Worm (Caenorhabditis elegans): ENCODE measurements around the gene F14H12.6.

DNA sequence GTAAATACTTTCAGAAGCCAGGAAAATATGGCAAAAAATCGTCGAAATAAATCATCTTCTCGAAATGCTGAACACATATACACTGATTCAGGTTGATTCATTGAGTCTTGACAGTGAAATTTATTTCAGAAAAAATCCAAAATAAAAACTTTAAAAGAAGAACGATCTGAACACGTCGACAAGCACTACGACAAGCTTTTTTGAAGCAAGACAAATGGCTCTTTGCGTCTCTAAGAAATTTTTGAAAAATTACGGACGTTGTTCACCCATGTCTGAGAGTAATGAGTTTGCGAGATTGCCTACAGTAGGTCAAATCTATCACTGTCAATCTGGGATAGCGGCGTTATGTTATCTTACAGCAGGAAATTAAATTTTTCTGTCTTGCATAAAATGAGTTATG, 19.4 kb upstream of the F14H12.6 start, which contains the start of gene R160.2:
- no peak for TF ChIP-seq ces-1 (GFP tag; optimal IDR thresholded peaks at IDR 0.05)
- TF ChIP-seq mls-2 (tag; optimal IDR thresholded peaks at IDR 0.05), result no peak
- TF ChIP-seq ztf-11 (tag; optimal IDR thresholded peaks at IDR 0.05), result no peak
